Worm (Caenorhabditis elegans): ENCODE data around the gene ptp-3.
A peak's percentile ranks its signal among the peaks of the same experiment; 100 is the strongest.

ptp-3 gene

ce11 chrII:11042878-11043331 lies 67.6 kb downstream of the ptp-3 start (continued):
- no peak for TF ChIP-seq ceh-79 (tag; optimal IDR thresholded peaks at IDR 0.05)
- no peak for TF ChIP-seq T07F8.4 (tag; optimal IDR thresholded peaks at IDR 0.05)
- peak; percentile 72 for TF ChIP-seq egrh-3 (GFP tag; IDR thresholded peaks at IDR 0.05)
- peak; percentile 65; the same call in 1 of the 2 replicates for TF ChIP-seq Y56A3A.18 (GFP tag; IDR thresholded peaks at IDR 0.05)
- TF ChIP-seq sptf-2 (GFP tag; optimal IDR thresholded peaks at IDR 0.05): no peak
- no peak for TF ChIP-seq ceh-58 (GFP tag; IDR thresholded peaks at IDR 0.05)
- TF ChIP-seq mel-28 (tag; optimal IDR thresholded peaks at IDR 0.05; ENCODE audit: borderline replicate concordance): no peak
- TF ChIP-seq hmg-1.2 (GFP tag; IDR thresholded peaks at IDR 0.05): peak; percentile 56
- no peak for TF ChIP-seq lsl-1 (GFP tag; optimal IDR thresholded peaks at IDR 0.05)
- no peak for TF ChIP-seq hsf-1 (GFP tag; IDR thresholded peaks at IDR 0.05)
- TF ChIP-seq bed-1 (GFP tag; IDR thresholded peaks at IDR 0.05): no peak
- no peak for TF ChIP-seq aptf-2 (GFP tag; conservative IDR thresholded peaks at IDR 0.05)
- no peak for TF ChIP-seq F33H1.4 (GFP tag; IDR thresholded peaks at IDR 0.05)
- no peak; the same call in 1 of the 2 replicates for TF ChIP-seq ceh-100 (GFP tag; IDR thresholded peaks at IDR 0.05)
- peak; percentile 52 for TF ChIP-seq lin-40 (tag; optimal IDR thresholded peaks at IDR 0.05)
- TF ChIP-seq tlf-1 (GFP tag; optimal IDR thresholded peaks at IDR 0.05): no peak
- TF ChIP-seq pha-4 (tag; optimal IDR thresholded peaks at IDR 0.05): no peak
- TF ChIP-seq cebp-1 (GFP tag; IDR thresholded peaks at IDR 0.05): no peak
- TF ChIP-seq cebp-1 (tag; optimal IDR thresholded peaks at IDR 0.05): peak; percentile 80
- TF ChIP-seq Y95B8A.8 (GFP tag; IDR thresholded peaks at IDR 0.05): no peak
- peak; percentile 1 for TF ChIP-seq chd-7 (tag; optimal IDR thresholded peaks at IDR 0.05)
- TF ChIP-seq die-1 (tag; optimal IDR thresholded peaks at IDR 0.05): no peak
- 0 out of 2 replicates have a peak, but pooled peaks have one; percentile 50 for TF ChIP-seq Y53G8AR.9 (GFP tag; conservative IDR thresholded peaks at IDR 0.05)
- peak; percentile 52 for TF ChIP-seq tbp1 (GFP tag; optimal IDR thresholded peaks at IDR 0.05)
- TF ChIP-seq hmg-20 (GFP tag; IDR thresholded peaks at IDR 0.05): no peak
- TF ChIP-seq nfyb-1 (GFP tag; IDR thresholded peaks at IDR 0.05): no peak
- no peak for TF ChIP-seq T26A5.8 (tag; optimal IDR thresholded peaks at IDR 0.05)
- no peak for TF ChIP-seq dpff-1 (tag; optimal IDR thresholded peaks at IDR 0.05)
- TF ChIP-seq zim-3 (tag; optimal IDR thresholded peaks at IDR 0.05): no peak
- TF ChIP-seq B0261.1 (tag; optimal IDR thresholded peaks at IDR 0.05): no peak
- TF ChIP-seq let-607 (tag; optimal IDR thresholded peaks at IDR 0.05): peak; percentile 9 to 14
- no peak for TF ChIP-seq nhr-120 (GFP tag; IDR thresholded peaks at IDR 0.05)
- no peak for TF ChIP-seq F39B2.1 (GFP tag; IDR thresholded peaks at IDR 0.05)
- TF ChIP-seq athp-1 (tag; optimal IDR thresholded peaks at IDR 0.05): peak; percentile 14
- no peak for TF ChIP-seq F52B5.7 (tag; optimal IDR thresholded peaks at IDR 0.05)
- TF ChIP-seq ztf-25 (GFP tag; IDR thresholded peaks at IDR 0.05): no peak
- no peak for TF ChIP-seq ztf-6 (GFP tag; IDR thresholded peaks at IDR 0.05)
- no peak for TF ChIP-seq nhr-27 (tag; optimal IDR thresholded peaks at IDR 0.05)
- no peak for TF ChIP-seq nhr-179 (tag; optimal IDR thresholded peaks at IDR 0.05)
- TF ChIP-seq rec-8 (tag; optimal IDR thresholded peaks at IDR 0.05): no peak
- TF ChIP-seq C06A6.2 (GFP tag; conservative IDR thresholded peaks at IDR 0.05): no peak
- TF ChIP-seq ama-1 (optimal IDR thresholded peaks at IDR 0.05): no peak
- TF ChIP-seq ama-1 (GFP tag; optimal IDR thresholded peaks at IDR 0.05): peak; percentile 13 to 67
- TF ChIP-seq F37B4.10 (GFP tag; IDR thresholded peaks at IDR 0.05): no peak
- 0 out of 2 replicates have a peak, but pooled peaks have one; percentile 24 for TF ChIP-seq lir-1 (GFP tag; conservative IDR thresholded peaks at IDR 0.05)
- no peak for TF ChIP-seq aptf-3 (GFP tag; IDR thresholded peaks at IDR 0.05)
- peak in 1 of 3 experiments; percentile 7 for TF ChIP-seq lin-35 (GFP tag; optimal IDR thresholded peaks at IDR 0.05)
- no peak for TF ChIP-seq snpc-1.1 (tag; optimal IDR thresholded peaks at IDR 0.05; ENCODE audit: insufficient read depth)
- TF ChIP-seq ekl-4 (GFP tag; IDR thresholded peaks at IDR 0.05): 0 out of 2 replicates have a peak, but pooled peaks have one; percentile 32
